Worm (Caenorhabditis elegans) whole organism, L4/young adult: Measurements from ENCODE around the gene Y43D4A.5.

Experiments
- W03F9.2 ChIP-seq: fragments of 150-350 bp; optimal IDR thresholded peaks from 2 replicates; lab custom pipeline; 2014; ENCODE audit warnings: missing biosample characterization, missing genetic modification characterization
- dao-5 ChIP-seq: sonication (generic microtip); optimal IDR thresholded peaks from 2 replicates; lab custom pipeline; 2016; ENCODE audit warnings: missing genotype, missing genetic modification characterization, moderate library complexity, missing compliant biosample characterization
- him-1 ChIP-seq: sonication (generic microtip); optimal IDR thresholded peaks from 2 replicates; lab custom pipeline; 2016; ENCODE audit warnings: missing genotype, missing genetic modification reagents, missing genetic modification characterization, missing compliant biosample characterization

Gene Y43D4A.5

DNA sequence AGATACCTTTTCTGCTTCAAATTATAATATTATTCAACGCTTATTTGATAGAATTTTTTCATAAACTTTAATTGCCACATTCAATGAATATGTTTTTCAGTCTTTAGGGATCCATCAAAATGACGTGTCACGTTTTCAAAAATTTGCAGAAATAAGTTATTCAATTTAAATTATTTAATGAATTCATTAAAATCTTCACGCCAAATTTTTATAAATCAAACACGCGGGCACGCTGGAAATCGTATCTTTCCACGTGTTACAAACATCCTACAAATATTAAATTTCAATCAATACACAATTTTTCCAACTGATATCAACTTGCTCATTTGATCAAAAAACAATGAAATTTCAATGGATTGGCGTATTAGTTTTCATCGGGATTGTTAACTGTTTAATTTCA lies 47.0 kb downstream of the Y43D4A.5 start, which contains the start of gene Y116A8A.4:
TSS of gene Y116A8A.4 (plus strand) at position 301 of the 400 bp plus-strand sequence.
- no peak for TF ChIP-seq W03F9.2 (tag; lab: Kevin White, UChicago)
- no peak for TF ChIP-seq dao-5 (tag; lab: Kevin White, UChicago)
- TF ChIP-seq him-1: no peak

DNA sequence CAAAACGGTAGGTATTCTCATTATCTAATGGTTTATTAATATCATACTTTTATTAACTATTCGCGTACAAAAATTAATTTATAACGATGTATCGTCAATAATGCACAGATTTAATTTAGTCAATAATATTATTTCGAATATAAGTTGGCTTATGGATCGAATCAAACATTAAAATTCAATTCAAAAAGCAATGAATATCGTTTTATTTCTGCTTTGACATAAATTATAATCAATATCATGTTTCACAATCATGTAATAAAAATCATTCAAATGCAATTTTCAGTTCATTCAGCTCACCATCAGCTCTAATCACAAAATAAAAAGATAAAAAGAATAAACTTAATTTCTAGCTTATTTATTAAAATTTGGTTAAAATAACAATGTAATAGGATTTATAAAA lies 53.1 kb downstream of the Y43D4A.5 start, which contains the start of gene Y116A8A.6:
TSS of gene Y116A8A.6 (minus strand) at position 101 of the 400 bp plus-strand sequence.
- no peak for TF ChIP-seq dao-5 (tag; lab: Kevin White, UChicago)

DNA sequence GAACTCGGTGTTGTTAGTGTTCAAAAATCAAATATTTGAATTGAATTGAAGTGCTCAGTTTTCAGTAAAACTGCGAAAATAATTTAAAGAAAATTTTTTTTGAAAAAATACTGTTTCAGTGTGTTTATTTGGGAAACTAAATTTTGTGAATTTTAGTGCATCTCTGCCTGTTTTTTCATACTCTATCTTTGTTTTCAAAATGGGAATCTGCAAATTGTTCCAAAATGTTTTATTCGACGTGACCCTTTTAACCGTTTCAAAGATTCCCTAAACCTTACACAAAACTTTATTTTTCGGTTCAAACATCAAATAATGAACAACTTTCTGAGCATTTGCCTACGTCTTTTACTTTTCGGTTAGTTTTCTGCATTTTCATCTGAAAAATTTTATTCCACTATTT lies 54.3 kb downstream of the Y43D4A.5 start, which contains the start of gene Y116A8A.7:
TSS of gene Y116A8A.7 (plus strand) at position 301 of the 400 bp plus-strand sequence.
- no peak for TF ChIP-seq W03F9.2 (tag; lab: Kevin White, UChicago)
- TF ChIP-seq dao-5 (tag; lab: Kevin White, UChicago): no peak
- no peak for TF ChIP-seq him-1

DNA sequence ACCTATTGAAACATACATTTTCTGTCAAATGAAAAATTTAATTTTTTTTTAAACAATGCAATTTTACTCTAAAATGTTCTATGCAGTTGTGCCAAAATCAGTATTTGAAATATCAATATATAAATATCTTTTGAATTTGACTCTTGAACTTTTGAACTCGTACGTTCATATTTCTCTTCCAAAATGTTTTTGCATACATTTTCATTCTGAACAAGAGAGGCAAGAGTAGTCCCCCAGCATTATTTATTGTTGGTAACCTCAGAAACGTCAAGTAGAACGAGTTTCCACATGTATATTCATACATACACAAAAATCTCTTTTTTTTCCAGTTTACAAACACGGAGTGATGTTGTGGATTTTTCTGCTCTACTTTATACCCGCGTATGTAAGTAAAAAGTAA lies 55.8 kb downstream of the Y43D4A.5 start, which contains the start of gene clec-194:
TSS of gene clec-194 (plus strand) at position 301 of the 400 bp plus-strand sequence.
- TF ChIP-seq dao-5 (tag; lab: Kevin White, UChicago) (no peak), W03F9.2 (tag; lab: Kevin White, UChicago) (no peak), him-1 (no peak)
